Fruit fly (Drosophila melanogaster) whole organism, adult: ENCODE results near the gene CG42369.

ENCODE experiments used
- CG11617 ChIP-seq: fragments of 200-800 bp; sonication (Bioruptor generic); optimal IDR thresholded peaks from 2 replicates; lab custom pipeline; 2017; ENCODE audit warnings: mild to moderate bottlenecking, missing biosample characterization, missing genetic modification reagents, missing genetic modification characterization
- CG12768 ChIP-seq: fragments of 200-800 bp; sonication (Bioruptor generic); optimal IDR thresholded peaks from 2 replicates; lab custom pipeline; 2017; ENCODE audit warnings: missing biosample characterization, missing genetic modification characterization, mild to moderate bottlenecking, moderate library complexity, missing genetic modification reagents
- CG14711 ChIP-seq: fragments of 200-800 bp; sonication (Bioruptor generic); optimal IDR thresholded peaks from 2 replicates; lab custom pipeline; 2018; ENCODE audit warnings: missing biosample characterization, mild to moderate bottlenecking, missing genetic modification characterization, moderate library complexity
- CG1620 ChIP-seq: fragments of 200-800 bp; sonication (Bioruptor generic); optimal IDR thresholded peaks from 2 replicates; lab custom pipeline; 2016; ENCODE audit warnings: missing biosample characterization, missing genetic modification characterization
- CG33017 ChIP-seq: fragments of 200-800 bp; sonication (Bioruptor generic); optimal IDR thresholded peaks from 2 replicates; lab custom pipeline; 2018; ENCODE audit warnings: missing biosample characterization, mild to moderate bottlenecking, missing genetic modification characterization, moderate library complexity
- CG5204 ChIP-seq: fragments of 200-800 bp; sonication (Bioruptor generic); optimal IDR thresholded peaks from 2 replicates; lab custom pipeline; 2016; ENCODE audit warnings: missing biosample characterization, missing genetic modification characterization
- CG7045 ChIP-seq: fragments of 200-800 bp; sonication (Bioruptor generic); optimal IDR thresholded peaks from 2 replicates; lab custom pipeline; 2017; ENCODE audit warnings: missing biosample characterization, mild to moderate bottlenecking, missing genetic modification characterization
- CG7101 ChIP-seq: fragments of 200-800 bp; sonication (Bioruptor generic); optimal IDR thresholded peaks from 2 replicates; lab custom pipeline; 2018; ENCODE audit warnings: missing biosample characterization, mild to moderate bottlenecking, missing genetic modification characterization, moderate library complexity
- Clk ChIP-seq: fragments of 200-800 bp; sonication (Bioruptor generic); optimal IDR thresholded peaks from 2 replicates; lab custom pipeline; 2017; ENCODE audit warnings: missing biosample characterization, missing genetic modification characterization
- Crg-1 ChIP-seq: fragments of 200-800 bp; sonication (Bioruptor generic); optimal IDR thresholded peaks from 2 replicates; lab custom pipeline; 2016; ENCODE audit warnings: missing biosample characterization, missing genetic modification characterization
- Hr96 ChIP-seq: fragments of 200-800 bp; sonication (Bioruptor generic); optimal IDR thresholded peaks from 2 replicates; lab custom pipeline; 2016; ENCODE audit warnings: missing biosample characterization, missing genetic modification characterization
- Mnt ChIP-seq: fragments of 200-800 bp; sonication (Bioruptor generic); optimal IDR thresholded peaks from 2 replicates; lab custom pipeline; 2016; ENCODE audit warnings: missing biosample characterization, mild to moderate bottlenecking, missing genetic modification characterization
- bab1 ChIP-seq: fragments of 200-800 bp; sonication (Bioruptor generic); optimal IDR thresholded peaks from 3 replicates; lab custom pipeline; 2019; ENCODE audit warnings: missing biosample characterization, mild to moderate bottlenecking, missing genetic modification characterization, moderate library complexity
- cic ChIP-seq: fragments of 200-800 bp; sonication (Bioruptor generic); optimal IDR thresholded peaks from 2 replicates; lab custom pipeline; 2017; ENCODE audit warnings: missing biosample characterization, mild to moderate bottlenecking, missing genetic modification characterization, moderate library complexity
- cnc ChIP-seq, 2 experiments: fragments of >200 bp; optimal IDR thresholded peaks; 2 replicates each; lab custom pipeline; 2017
- kay ChIP-seq: fragments of 200-800 bp; sonication (Bioruptor generic); peaks from one replicate; lab custom pipeline; 2016; ENCODE audit warnings: missing biosample characterization, missing genetic modification characterization, borderline replicate concordance
- ovo ChIP-seq: fragments of 200-800 bp; sonication (Bioruptor generic); optimal IDR thresholded peaks from 2 replicates; lab custom pipeline; 2016; ENCODE audit warnings: missing biosample characterization, missing genetic modification characterization
- pad ChIP-seq: fragments of 200-800 bp; sonication (Bioruptor generic); optimal IDR thresholded peaks from 3 replicates; lab custom pipeline; 2017; ENCODE audit warnings: missing biosample characterization, missing genetic modification characterization, mild to moderate bottlenecking, moderate library complexity, missing genetic modification reagents
- tj ChIP-seq: fragments of 200-800 bp; sonication (Bioruptor generic); optimal IDR thresholded peaks from 3 replicates; lab custom pipeline; 2017; ENCODE audit warnings: missing biosample characterization, mild to moderate bottlenecking, missing genetic modification characterization, moderate library complexity
- toe ChIP-seq: fragments of 200-800 bp; sonication (Bioruptor generic); optimal IDR thresholded peaks from 2 replicates; lab custom pipeline; 2016; ENCODE audit warnings: missing biosample characterization, missing genetic modification characterization

Gene CG42369

DNA sequence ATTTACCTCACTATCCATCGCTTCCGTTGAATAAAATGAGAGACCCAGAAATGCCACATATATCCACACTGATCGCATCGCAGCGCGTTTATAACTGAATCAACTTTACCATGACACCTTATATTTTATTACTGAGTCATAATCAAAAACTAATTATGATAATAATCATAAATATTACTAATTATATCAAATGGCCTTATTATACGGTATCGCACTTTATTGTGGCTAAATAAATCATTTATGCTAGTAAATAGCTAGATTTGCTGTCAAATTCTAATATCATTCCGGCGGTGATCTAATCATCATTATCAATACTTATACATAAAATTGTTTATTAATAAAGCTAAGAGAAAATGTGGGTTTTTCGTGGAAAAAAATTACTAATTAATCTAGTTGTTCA, 38.8 kb downstream of the CG42369 start, which contains the start of gene CG9500:
CG9500 (minus strand) TSS at position 101 of the 400 bp plus-strand sequence.
- TF ChIP-seq toe (GFP tag; lab: Kevin White, UChicago): no peak
- TF ChIP-seq Crg-1 (GFP tag; lab: Kevin White, UChicago): no peak
- TF ChIP-seq Mnt (GFP tag; lab: Kevin White, UChicago): no peak
- TF ChIP-seq tj: no peak
- TF ChIP-seq CG5204: no peak
- TF ChIP-seq CG12768: no peak
- TF ChIP-seq CG1620 (GFP tag; lab: Kevin White, UChicago): no peak
- no peak for TF ChIP-seq bab1 (GFP tag; lab: Kevin White, UChicago)
- no peak for TF ChIP-seq Clk (GFP tag; lab: Kevin White, UChicago)
- TF ChIP-seq cic (GFP tag; lab: Kevin White, UChicago): no peak
- TF ChIP-seq pad: no peak
- no peak for TF ChIP-seq CG14711 (tag; lab: Kevin White, UChicago)
- no peak for TF ChIP-seq Hr96 (GFP tag; lab: Kevin White, UChicago)
- TF ChIP-seq CG33017: no peak
- no peak for TF ChIP-seq CG11617 (GFP tag; lab: Kevin White, UChicago)
- TF ChIP-seq kay: no peak
- TF ChIP-seq CG7101 (tag; lab: Kevin White, UChicago): no peak
- no peak for TF ChIP-seq cnc (optimal IDR thresholded peaks at IDR 0.05; lab: Kevin White, UChicago)
- TF ChIP-seq ovo (GFP tag; lab: Kevin White, UChicago): no peak
- TF ChIP-seq CG7045: no peak

DNA sequence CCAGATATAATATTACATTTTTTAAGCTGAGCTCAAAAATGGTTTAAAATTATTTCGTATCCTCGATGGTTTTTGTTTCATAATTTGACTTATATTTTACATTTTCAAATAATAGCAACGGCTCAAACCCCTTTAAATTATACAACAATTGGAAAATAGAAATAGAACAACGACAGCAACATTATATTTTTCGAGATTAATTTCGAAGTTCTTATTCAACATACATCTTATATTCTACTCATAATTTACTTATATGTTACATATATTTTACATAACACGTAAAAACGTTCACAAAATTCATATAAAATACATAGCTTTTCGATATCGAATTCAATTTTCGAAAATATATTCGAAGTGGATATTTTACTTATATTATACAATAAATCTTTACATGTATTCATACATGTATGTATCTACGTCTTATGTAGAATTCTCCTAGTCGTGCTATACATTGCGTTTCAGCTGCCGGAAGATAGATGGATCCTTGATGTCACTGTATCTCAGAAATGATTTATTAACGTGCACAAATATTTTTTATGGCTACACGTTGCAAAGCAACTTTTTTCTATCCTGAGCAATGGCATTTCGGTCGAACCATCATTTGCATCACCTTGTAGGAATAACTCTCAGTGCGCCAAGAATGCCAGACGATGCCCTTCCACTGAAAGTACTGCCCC, 40.2 kb downstream of the CG42369 start:
- TF ChIP-seq CG11617 (GFP tag; lab: Kevin White, UChicago) (no peak), cic (GFP tag; lab: Kevin White, UChicago) (no peak), CG5204 (no peak), Crg-1 (GFP tag; lab: Kevin White, UChicago) (no peak), ovo (GFP tag; lab: Kevin White, UChicago) (no peak), CG12768 (no peak), tj (no peak), kay (no peak), Clk (GFP tag; lab: Kevin White, UChicago) (no peak), CG1620 (GFP tag; lab: Kevin White, UChicago) (no peak), CG14711 (tag; lab: Kevin White, UChicago) (no peak), CG7045 (no peak), CG7101 (tag; lab: Kevin White, UChicago) (no peak), toe (GFP tag; lab: Kevin White, UChicago) (no peak), CG33017 (no peak), Mnt (GFP tag; lab: Kevin White, UChicago) (no peak), Hr96 (GFP tag; lab: Kevin White, UChicago) (no peak), bab1 (GFP tag; lab: Kevin White, UChicago) (no peak), cnc (optimal IDR thresholded peaks at IDR 0.05; lab: Kevin White, UChicago) (no peak)

DNA sequence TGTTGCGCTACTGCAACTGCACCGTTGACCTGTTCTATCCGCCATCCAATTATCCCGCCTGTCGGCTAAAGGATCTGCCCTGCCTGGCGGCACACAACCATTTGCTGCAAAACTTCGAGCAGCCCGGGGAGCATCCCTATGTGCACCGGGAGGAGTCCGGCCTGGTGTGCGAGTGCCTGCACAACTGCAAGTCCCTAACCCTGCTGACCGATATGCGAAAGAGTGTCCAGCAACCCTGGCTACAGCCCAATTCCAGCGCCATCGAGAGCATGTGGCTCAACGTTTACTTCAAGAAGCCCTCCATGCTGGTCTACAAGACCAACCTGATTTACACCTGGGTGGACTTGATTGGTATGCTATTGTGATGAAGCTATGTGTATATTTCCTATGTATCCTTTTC, 40.9 kb downstream of the CG42369 start:
- TF ChIP-seq kay: no peak

DNA sequence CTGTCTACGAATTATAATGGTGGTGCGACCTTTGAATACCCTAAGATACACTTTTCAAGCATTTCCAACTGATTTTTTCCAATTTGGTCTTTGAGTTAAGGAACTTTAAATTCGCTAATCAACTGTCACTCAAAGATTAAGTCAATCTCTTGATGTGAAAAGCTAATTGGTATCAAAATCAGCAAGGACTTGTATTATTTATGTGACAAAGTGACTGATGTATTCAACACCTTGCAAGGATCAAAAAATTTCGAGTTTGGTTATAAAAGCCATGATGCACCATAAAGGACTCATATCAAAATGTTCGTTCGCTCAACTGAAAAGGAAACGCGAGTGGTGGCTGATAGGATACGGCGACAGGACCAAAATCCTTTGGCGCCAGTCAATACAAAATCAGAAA, 42.4 kb downstream of the CG42369 start, which contains the start of gene ppk14:
ppk14 (plus strand) TSS at position 301 of the 400 bp plus-strand sequence.
- TF ChIP-seq ovo (GFP tag; lab: Kevin White, UChicago) (no peak), CG12768 (no peak)

- TF ChIP-seq CG11617 (GFP tag; lab: Kevin White, UChicago): no peak
These were observed 42.8 kb downstream of the CG42369 start, which contains the start of gene ppk7 for dm6 chr2L:6354231-6354630. Gene ppk7 (minus strand): TSS chr2L:6354331.

DNA sequence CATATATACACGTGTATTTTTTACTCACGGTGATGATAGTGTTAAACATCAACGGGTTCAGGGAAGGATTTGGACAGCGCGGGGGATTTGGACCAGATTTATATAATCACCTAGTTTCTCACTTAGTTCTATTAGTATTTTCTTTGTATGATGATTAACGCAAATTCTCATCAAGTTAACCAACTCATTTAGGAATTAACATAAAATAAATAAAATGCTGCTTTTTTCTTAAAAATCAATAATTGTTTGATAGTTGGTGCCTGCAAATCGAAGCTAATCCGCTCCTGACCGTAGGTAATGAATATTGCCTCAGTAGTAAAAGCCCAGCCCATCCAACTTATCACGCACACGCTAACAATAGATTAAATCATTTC, 45.3 kb downstream of the CG42369 start:
- TF ChIP-seq ovo (GFP tag; lab: Kevin White, UChicago) (peak; percentile 55), CG14711 (tag; lab: Kevin White, UChicago) (peak; percentile 89), Clk (GFP tag; lab: Kevin White, UChicago) (peak; percentile 90), Hr96 (GFP tag; lab: Kevin White, UChicago) (peak; percentile 92), cnc (optimal IDR thresholded peaks at IDR 0.05; lab: Kevin White, UChicago) (no peak), CG11617 (GFP tag; lab: Kevin White, UChicago) (peak; percentile 87), CG12768 (peak; percentile 96), CG7101 (tag; lab: Kevin White, UChicago) (peak; percentile 95), CG5204 (peak; percentile 95), CG7045 (peak; percentile 91), kay (peak; percentile 98), pad (peak; percentile 83), Crg-1 (GFP tag; lab: Kevin White, UChicago) (peak; percentile 74), toe (GFP tag; lab: Kevin White, UChicago) (peak; percentile 94), bab1 (GFP tag; lab: Kevin White, UChicago) (peak; percentile 46), CG33017 (peak; percentile 95), cic (GFP tag; lab: Kevin White, UChicago) (peak; percentile 98), tj (peak; percentile 54), CG1620 (GFP tag; lab: Kevin White, UChicago) (peak; percentile 64), Mnt (GFP tag; lab: Kevin White, UChicago) (peak; percentile 85)
